Fruit fly (Drosophila melanogaster) whole organism, embryonic: ENCODE measurements around the gene Rpt5.
A peak's percentile ranks its signal among the peaks of the same experiment; 100 is the strongest.

Experiments
- Antp ChIP-seq: fragments of 200-800 bp; sonication (Bioruptor generic); optimal IDR thresholded peaks from 3 replicates; lab custom pipeline; 2016; ENCODE audit warnings: missing biosample characterization, missing genetic modification characterization
- B-H2 ChIP-seq: fragments of 200-800 bp; sonication (Bioruptor generic); optimal IDR thresholded peaks from 2 replicates; lab custom pipeline; 2018; ENCODE audit warnings: missing biosample characterization, mild to moderate bottlenecking, missing genetic modification characterization
- CG10209 ChIP-seq: fragments of 200-800 bp; sonication (Bioruptor generic); optimal IDR thresholded peaks from 3 replicates; lab custom pipeline; 2017; ENCODE audit warnings: missing biosample characterization, mild to moderate bottlenecking, missing genetic modification characterization, missing genetic modification reagents
- CG10366 ChIP-seq: fragments of 200-800 bp; sonication (Bioruptor generic); IDR thresholded peaks from 2 replicates; pipeline ENCODE4 v1.3.6; 2022; ENCODE audit warnings: missing biosample characterization, missing genetic modification characterization
- CG10565 ChIP-seq: fragments of 200-800 bp; sonication (Bioruptor generic); optimal IDR thresholded peaks from 3 replicates; lab custom pipeline; 2016; ENCODE audit warnings: missing biosample characterization, mild to moderate bottlenecking, missing genetic modification characterization
- CG11247 ChIP-seq: fragments of 200-800 bp; sonication (Bioruptor generic); IDR thresholded peaks from 2 replicates; pipeline ENCODE4 v1.3.6; 2022; ENCODE audit warnings: missing biosample characterization, missing genetic modification characterization
- CG13424 ChIP-seq: fragments of 200-800 bp; sonication (Bioruptor generic); optimal IDR thresholded peaks from 2 replicates; lab custom pipeline; 2019; ENCODE audit warnings: missing biosample characterization, mild to moderate bottlenecking, missing genetic modification characterization, moderate library complexity
- CG15269 ChIP-seq: fragments of 200-800 bp; sonication (Bioruptor generic); optimal IDR thresholded peaks from 2 replicates; lab custom pipeline; 2018; ENCODE audit warnings: missing biosample characterization, mild to moderate bottlenecking, missing genetic modification characterization, moderate library complexity
- CG15514 ChIP-seq: fragments of 200-800 bp; sonication (Bioruptor generic); optimal IDR thresholded peaks from 3 replicates; lab custom pipeline; 2017; ENCODE audit warnings: missing biosample characterization, missing genetic modification characterization, mild to moderate bottlenecking, moderate library complexity, missing genetic modification reagents
- CG15696 ChIP-seq: fragments of 200-800 bp; sonication (Bioruptor generic); optimal IDR thresholded peaks from 2 replicates; lab custom pipeline; 2019; ENCODE audit warnings: missing biosample characterization, mild to moderate bottlenecking, missing genetic modification characterization, moderate library complexity
- CG1832 ChIP-seq: fragments of 200-800 bp; sonication (Bioruptor generic); optimal IDR thresholded peaks from 2 replicates; lab custom pipeline; 2017; ENCODE audit warnings: missing biosample characterization, mild to moderate bottlenecking, missing genetic modification characterization, inconsistent platforms
- CG31441 ChIP-seq: fragments of 200-800 bp; sonication (Bioruptor generic); IDR thresholded peaks from 2 replicates; pipeline ENCODE4 v1.3.6; 2022; ENCODE audit warnings: missing biosample characterization, missing genetic modification characterization
- CG34224 ChIP-seq: fragments of 200-800 bp; sonication (Bioruptor generic); IDR thresholded peaks from 3 replicates; pipeline ENCODE4 v1.3.6; 2022; ENCODE audit warnings: missing biosample characterization, missing genetic modification characterization; ENCODE audit not compliant: partially characterized antibody
- CG34376 ChIP-seq: fragments of 200-800 bp; sonication (Bioruptor generic); optimal IDR thresholded peaks from 2 replicates; lab custom pipeline; 2018; ENCODE audit warnings: missing biosample characterization, mild to moderate bottlenecking, missing genetic modification characterization
- CG3847 ChIP-seq: fragments of 200-800 bp; sonication (Bioruptor generic); IDR thresholded peaks from 2 replicates; pipeline ENCODE4 v1.3.6; 2022; ENCODE audit warnings: missing biosample characterization, missing genetic modification characterization
- CG4404 ChIP-seq: fragments of 200-800 bp; sonication (Bioruptor generic); IDR thresholded peaks from 2 replicates; pipeline ENCODE4 v1.3.6; 2022; ENCODE audit warnings: missing biosample characterization, missing genetic modification characterization
- CG6654 ChIP-seq: fragments of 200-800 bp; sonication (Bioruptor generic); optimal IDR thresholded peaks from 2 replicates; lab custom pipeline; 2017; ENCODE audit warnings: missing biosample characterization, mild to moderate bottlenecking, missing genetic modification characterization
- CG6854 ChIP-seq: fragments of 200-800 bp; sonication (Bioruptor generic); optimal IDR thresholded peaks from 3 replicates; lab custom pipeline; 2017; ENCODE audit warnings: missing biosample characterization, mild to moderate bottlenecking, missing genetic modification characterization
- CG9876 ChIP-seq: fragments of 200-800 bp; sonication (Bioruptor generic); optimal IDR thresholded peaks from 2 replicates; lab custom pipeline; 2016; ENCODE audit warnings: missing biosample characterization, missing genetic modification characterization
- Chrac-16 ChIP-seq: fragments of 200-800 bp; sonication (Bioruptor generic); optimal IDR thresholded peaks from 3 replicates; lab custom pipeline; 2016; ENCODE audit warnings: missing biosample characterization, missing genetic modification characterization
- Deaf1 ChIP-seq: fragments of 200-800 bp; optimal IDR thresholded peaks from 3 replicates; lab custom pipeline; 2019; ENCODE audit warnings: missing biosample characterization, mild to moderate bottlenecking, missing genetic modification characterization, moderate library complexity
- Dref ChIP-seq: fragments of 200-800 bp; sonication (Bioruptor generic); IDR thresholded peaks from 2 replicates; pipeline ENCODE4 v1.3.6; 2022; ENCODE audit warnings: missing biosample characterization, missing genetic modification characterization
- Fer3 ChIP-seq: fragments of 200-800 bp; sonication (Bioruptor generic); optimal IDR thresholded peaks from 2 replicates; lab custom pipeline; 2018; ENCODE audit warnings: missing biosample characterization, mild to moderate bottlenecking, missing genetic modification characterization, moderate library complexity
- GATAe ChIP-seq: fragments of 200-800 bp; sonication (Bioruptor generic); conservative IDR thresholded peaks from 2 replicates; pipeline ENCODE4 v1.3.6; 2022; ENCODE audit warnings: missing biosample characterization, missing genetic modification characterization
- Jarid2 ChIP-seq: fragments of 200-800 bp; sonication (Bioruptor generic); optimal IDR thresholded peaks from 3 replicates; lab custom pipeline; 2017; ENCODE audit warnings: mild to moderate bottlenecking, missing biosample characterization, missing genetic modification reagents, missing genetic modification characterization
- Kr ChIP-seq: fragments of 200-800 bp; sonication (Bioruptor generic); optimal IDR thresholded peaks from 2 replicates; lab custom pipeline; 2017; ENCODE audit warnings: missing biosample characterization, mild to moderate bottlenecking, missing genetic modification characterization
- Lpt ChIP-seq: fragments of >200 bp; optimal IDR thresholded peaks from 2 replicates; lab custom pipeline; 2018; ENCODE audit warnings: missing biosample characterization, missing genetic modification characterization
- Myb ChIP-seq: fragments of 200-800 bp; sonication (Bioruptor generic); optimal IDR thresholded peaks from 2 replicates; lab custom pipeline; 2016; ENCODE audit warnings: missing biosample characterization, missing genetic modification characterization
- Optix ChIP-seq: fragments of 200-800 bp; sonication (Bioruptor generic); IDR thresholded peaks from 3 replicates; pipeline ENCODE4 v1.3.6; 2022; ENCODE audit warnings: missing biosample characterization, missing genetic modification characterization
- Ptx1 ChIP-seq: fragments of 200-800 bp; sonication (Bioruptor generic); IDR thresholded peaks from 2 replicates; pipeline ENCODE4 v1.3.6; 2022; ENCODE audit warnings: missing biosample characterization, missing genetic modification characterization
- Scr ChIP-seq: fragments of 200-800 bp; sonication (Bioruptor generic); IDR thresholded peaks from 2 replicates; pipeline ENCODE4 v1.3.6; 2022; ENCODE audit warnings: missing biosample characterization, missing genetic modification characterization; ENCODE audit not compliant: partially characterized antibody
- Sin3A ChIP-seq: fragments of >200 bp; optimal IDR thresholded peaks from 2 replicates; lab custom pipeline; 2018
- Usf ChIP-seq: fragments of 200-800 bp; sonication (Bioruptor generic); optimal IDR thresholded peaks from 2 replicates; lab custom pipeline; 2017; ENCODE audit warnings: missing genotype, missing biosample characterization, missing genetic modification characterization
- ab ChIP-seq: fragments of 200-800 bp; sonication (Bioruptor generic); optimal IDR thresholded peaks from 2 replicates; lab custom pipeline; 2016; ENCODE audit warnings: missing biosample characterization, missing genetic modification characterization
- ase ChIP-seq: fragments of 200-800 bp; sonication (Bioruptor generic); IDR thresholded peaks from 3 replicates; pipeline ENCODE4 v1.3.6; 2022; ENCODE audit warnings: missing biosample characterization, missing genetic modification characterization
- cad ChIP-seq: fragments of >200 bp; optimal IDR thresholded peaks from 2 replicates; lab custom pipeline; 2017; ENCODE audit warnings: missing biosample characterization, missing genetic modification characterization
- cwo ChIP-seq: fragments of 200-800 bp; sonication (Bioruptor generic); optimal IDR thresholded peaks from 3 replicates; lab custom pipeline; 2017; ENCODE audit warnings: missing biosample characterization, missing genetic modification characterization, mild to moderate bottlenecking, moderate library complexity, missing genetic modification reagents
- dysf ChIP-seq: fragments of 200-800 bp; sonication (Bioruptor generic); IDR thresholded peaks from 3 replicates; pipeline ENCODE4 v1.3.6; 2022; ENCODE audit warnings: missing biosample characterization, missing genetic modification characterization
- ems ChIP-seq: fragments of 200-800 bp; sonication (Bioruptor generic); optimal IDR thresholded peaks from 3 replicates; lab custom pipeline; 2016; ENCODE audit warnings: missing biosample characterization, missing genetic modification characterization
- gem ChIP-seq: fragments of 200-800 bp; sonication (Bioruptor generic); optimal IDR thresholded peaks from 2 replicates; lab custom pipeline; 2019; ENCODE audit warnings: missing biosample characterization, mild to moderate bottlenecking, missing genetic modification characterization, moderate library complexity
- insv ChIP-seq, 2 experiments: fragments of 200-800 bp; sonication (Bioruptor generic); optimal IDR thresholded peaks; 3 replicates each; lab custom pipeline; 2016 to 2018; ENCODE audit warnings: missing biosample characterization in 2 of 2, missing genetic modification characterization in 2 of 2
- klu ChIP-seq: fragments of 200-800 bp; sonication (Bioruptor generic); IDR thresholded peaks from 2 replicates; pipeline ENCODE4 v1.3.6; 2022; ENCODE audit warnings: missing biosample characterization, missing genetic modification characterization
- knrl ChIP-seq: fragments of 200-800 bp; sonication (Bioruptor generic); IDR thresholded peaks from 3 replicates; pipeline ENCODE4 v1.3.6; 2022; ENCODE audit warnings: missing biosample characterization, missing genetic modification characterization; ENCODE audit not compliant: partially characterized antibody
- lab ChIP-seq: fragments of 200-800 bp; sonication (Bioruptor generic); optimal IDR thresholded peaks from 3 replicates; lab custom pipeline; 2017; ENCODE audit warnings: missing biosample characterization, missing genetic modification characterization, mild to moderate bottlenecking, moderate library complexity, missing genetic modification reagents
- maf-S ChIP-seq: fragments of 200-800 bp; sonication (Bioruptor generic); optimal IDR thresholded peaks from 2 replicates; lab custom pipeline; 2016; ENCODE audit warnings: missing biosample characterization, missing genetic modification characterization
- odd ChIP-seq: fragments of 200-800 bp; sonication (Bioruptor generic); optimal IDR thresholded peaks from 2 replicates; lab custom pipeline; 2017; ENCODE audit warnings: missing biosample characterization, mild to moderate bottlenecking, missing genetic modification characterization
- org-1 ChIP-seq: fragments of 200-800 bp; sonication (Bioruptor generic); optimal IDR thresholded peaks from 2 replicates; lab custom pipeline; 2017; ENCODE audit warnings: missing biosample characterization, missing genetic modification characterization
- pnt ChIP-seq: fragments of 200-800 bp; sonication (Bioruptor generic); optimal IDR thresholded peaks from 3 replicates; lab custom pipeline; 2016; ENCODE audit warnings: missing biosample characterization, missing genetic modification characterization
- sens-2 ChIP-seq: fragments of 200-800 bp; sonication (Bioruptor generic); IDR thresholded peaks from 2 replicates; pipeline ENCODE4 v1.3.6; 2022; ENCODE audit warnings: missing biosample characterization, missing genetic modification characterization
- sisA ChIP-seq: fragments of 200-800 bp; sonication (Bioruptor generic); IDR thresholded peaks from 2 replicates; pipeline ENCODE4 v1.3.6; 2022; ENCODE audit warnings: missing biosample characterization, missing genetic modification characterization
- trh ChIP-seq: fragments of 200-800 bp; sonication (Bioruptor generic); optimal IDR thresholded peaks from 2 replicates; lab custom pipeline; 2016; ENCODE audit warnings: missing biosample characterization, missing genetic modification characterization
- z ChIP-seq: fragments of 200-800 bp; sonication (Bioruptor generic); IDR thresholded peaks from 3 replicates; pipeline ENCODE4 v1.3.6; 2022; ENCODE audit warnings: missing biosample characterization, missing genetic modification characterization

Rpt5 gene

dm6 chr3R:23726740-23727139 lies 25.9 kb upstream of the Rpt5 start (continued):
- no peak for TF ChIP-seq ab (GFP tag; lab: Kevin White, UChicago)
- TF ChIP-seq CG3847 (GFP tag; lab: Robert Waterston, UW), result peak; percentile 76
- no peak for TF ChIP-seq CG34224 (GFP tag; lab: Robert Waterston, UW)
- TF ChIP-seq sisA, result peak; percentile 72
- peak; percentile 77 for TF ChIP-seq CG31441 (GFP tag; lab: Robert Waterston, UW)
- no peak for TF ChIP-seq CG34376 (GFP tag; lab: Kevin White, UChicago)
- peak; percentile 75 for TF ChIP-seq CG10209 (GFP tag; lab: Kevin White, UChicago)
- peak; percentile 28 for TF ChIP-seq CG15696 (tag; lab: Kevin White, UChicago)
- TF ChIP-seq gem, result peak; percentile 88
- TF ChIP-seq Myb (GFP tag; lab: Kevin White, UChicago), result peak; percentile 42
- peak; percentile 91 for TF ChIP-seq cwo (GFP tag; lab: Kevin White, UChicago)
- peak; percentile 81 for TF ChIP-seq CG15514 (GFP tag; lab: Kevin White, UChicago)
- peak; percentile 56 for TF ChIP-seq Chrac-16
- TF ChIP-seq Deaf1 (tag; lab: Kevin White, UChicago), result peak; percentile 63
- no peak for TF ChIP-seq insv (GFP tag; optimal IDR thresholded peaks at IDR 0.05; lab: Kevin White, UChicago)
- TF ChIP-seq sens-2 (GFP tag; lab: Robert Waterston, UW), result no peak
- peak; percentile 86 for TF ChIP-seq Ptx1 (GFP tag; lab: Robert Waterston, UW)
- TF ChIP-seq Fer3 (tag; lab: Kevin White, UChicago), result peak; percentile 90
- TF ChIP-seq CG13424 (tag; lab: Kevin White, UChicago), result peak; percentile 63
- TF ChIP-seq Sin3A (lab: Kevin White, UChicago), result no peak
- no peak for TF ChIP-seq Lpt (GFP tag; lab: Kevin White, UChicago)
- TF ChIP-seq CG4404 (GFP tag; lab: Robert Waterston, UW), result peak; percentile 57
- TF ChIP-seq B-H2 (GFP tag; lab: Kevin White, UChicago), result peak; percentile 57
- TF ChIP-seq CG1832 (GFP tag; lab: Kevin White, UChicago), result no peak
- peak; percentile 87 for TF ChIP-seq dysf (GFP tag; lab: Robert Waterston, UW)
- peak; percentile 64 for TF ChIP-seq ems (GFP tag; lab: Kevin White, UChicago)
- peak; percentile 84 for TF ChIP-seq CG15269 (tag; lab: Kevin White, UChicago)
- no peak for TF ChIP-seq trh (GFP tag; lab: Kevin White, UChicago)
- no peak for TF ChIP-seq Scr (GFP tag; lab: Robert Waterston, UW)
- no peak for TF ChIP-seq cad (GFP tag; lab: Kevin White, UChicago)
- TF ChIP-seq Dref (GFP tag; lab: Robert Waterston, UW), result no peak
- TF ChIP-seq CG6854 (GFP tag; lab: Kevin White, UChicago), result peak; percentile 78
- no peak; the same call in 2 of the 3 replicates for TF ChIP-seq ase (GFP tag; lab: Robert Waterston, UW)
- no peak for TF ChIP-seq Kr (GFP tag; lab: Kevin White, UChicago)
- peak; percentile 60 for TF ChIP-seq CG11247 (GFP tag; lab: Robert Waterston, UW)
- TF ChIP-seq pnt, result peak; percentile 49
- peak; percentile 49 for TF ChIP-seq Antp (GFP tag; lab: Kevin White, UChicago)
- peak; percentile 74 for TF ChIP-seq GATAe
- TF ChIP-seq Jarid2 (GFP tag; lab: Kevin White, UChicago), result peak; percentile 60
- TF ChIP-seq z (GFP tag; lab: Robert Waterston, UW), result no peak
- no peak for TF ChIP-seq CG10565
- TF ChIP-seq maf-S, result peak; percentile 73
- peak; percentile 77 for TF ChIP-seq CG10366 (GFP tag; lab: Robert Waterston, UW)
- TF ChIP-seq lab, result peak; percentile 95
- TF ChIP-seq klu (GFP tag; lab: Robert Waterston, UW), result peak; percentile 77
- peak; percentile 1 for TF ChIP-seq CG9876
- TF ChIP-seq Usf (GFP tag; lab: Kevin White, UChicago), result peak; percentile 64
- peak; percentile 19 for TF ChIP-seq CG6654 (GFP tag; lab: Kevin White, UChicago)
- no peak for TF ChIP-seq Optix
- peak; percentile 34 for TF ChIP-seq odd (GFP tag; lab: Kevin White, UChicago)
- TF ChIP-seq knrl (GFP tag; lab: Robert Waterston, UW), result no peak
- peak; percentile 73 for TF ChIP-seq org-1 (GFP tag; lab: Kevin White, UChicago)
